Worm (Caenorhabditis elegans) whole organism, late embryonic: ENCODE results near the gene ZK930.7.
A peak's percentile ranks its signal among the peaks of the same experiment; 100 is the strongest.

Experiments
- K02D7.2 ChIP-seq: sonication (generic microtip); optimal IDR thresholded peaks from 2 replicates; lab custom pipeline; 2017; ENCODE audit warnings: mild to moderate bottlenecking, missing genetic modification characterization, missing compliant biosample characterization
- K09A11.1 ChIP-seq: sonication (generic microtip); optimal IDR thresholded peaks from 2 replicates; lab custom pipeline; 2017; ENCODE audit warnings: antibody characterized with exemption, mild to moderate bottlenecking, missing genetic modification characterization, missing compliant biosample characterization; ENCODE audit not compliant: insufficient read depth
- Y22D7AL.16 ChIP-seq: sonication (generic microtip); optimal IDR thresholded peaks from 2 replicates; lab custom pipeline; 2016; ENCODE audit warnings: missing genetic modification characterization, missing compliant biosample characterization
- ahr-1 ChIP-seq: sonication (generic microtip); optimal IDR thresholded peaks from 2 replicates; lab custom pipeline; 2016; ENCODE audit warnings: missing genetic modification characterization, missing compliant biosample characterization
- ama-1 ChIP-seq: fragments of 150-350 bp; optimal IDR thresholded peaks from 2 replicates; lab custom pipeline; 2014
- ceh-14 ChIP-seq: sonication (generic microtip); optimal IDR thresholded peaks from 2 replicates; lab custom pipeline; 2016; ENCODE audit warnings: missing genotype, missing genetic modification characterization, missing compliant biosample characterization
- ceh-18 ChIP-seq: sonication (generic microtip); optimal IDR thresholded peaks from 2 replicates; lab custom pipeline; 2016; ENCODE audit warnings: missing genetic modification characterization, missing compliant biosample characterization
- ceh-2 ChIP-seq: sonication (generic microtip); optimal IDR thresholded peaks from 2 replicates; lab custom pipeline; 2016; ENCODE audit warnings: missing genotype, missing genetic modification characterization, missing compliant biosample characterization
- ceh-31 ChIP-seq: sonication (generic microtip); optimal IDR thresholded peaks from 2 replicates; lab custom pipeline; 2016; ENCODE audit warnings: missing genetic modification characterization, missing compliant biosample characterization
- ceh-34 ChIP-seq: sonication (generic microtip); optimal IDR thresholded peaks from 2 replicates; lab custom pipeline; 2016; ENCODE audit warnings: mild to moderate bottlenecking, missing genetic modification characterization, missing compliant biosample characterization
- ceh-45 ChIP-seq: fragments of 200-800 bp; sonication (Bioruptor generic); IDR thresholded peaks from 2 replicates; pipeline ENCODE4 v1.3.6; 2022; ENCODE audit warnings: missing genetic modification reagents, missing genetic modification characterization, missing compliant biosample characterization
- ceh-6 ChIP-seq: fragments of 200-800 bp; sonication (Bioruptor generic); optimal IDR thresholded peaks from 2 replicates; lab custom pipeline; 2018; ENCODE audit warnings: mild to moderate bottlenecking, missing genetic modification characterization, missing compliant biosample characterization
- ceh-9 ChIP-seq: sonication (generic microtip); optimal IDR thresholded peaks from 2 replicates; lab custom pipeline; 2016; ENCODE audit warnings: mild to moderate bottlenecking, missing genetic modification characterization, inconsistent platforms, missing compliant biosample characterization
- dmd-4 ChIP-seq: sonication (generic microtip); optimal IDR thresholded peaks from 2 replicates; lab custom pipeline; 2016; ENCODE audit warnings: borderline replicate concordance, missing genetic modification characterization, missing compliant biosample characterization
- elt-2 ChIP-seq: sonication (generic microtip); optimal IDR thresholded peaks from 2 replicates; lab custom pipeline; 2016; ENCODE audit warnings: missing genetic modification reagents, missing genetic modification characterization, missing compliant biosample characterization
- eyg-1 ChIP-seq: sonication (generic microtip); optimal IDR thresholded peaks from 2 replicates; lab custom pipeline; 2016; ENCODE audit warnings: missing genotype, missing genetic modification characterization, missing compliant biosample characterization
- fax-1 ChIP-seq: sonication (generic microtip); optimal IDR thresholded peaks from 2 replicates; lab custom pipeline; 2016; ENCODE audit warnings: missing genotype, missing genetic modification characterization, missing compliant biosample characterization
- fkh-6 ChIP-seq: sonication (generic microtip); optimal IDR thresholded peaks from 2 replicates; lab custom pipeline; 2016; ENCODE audit warnings: missing genetic modification characterization, missing compliant biosample characterization
- hlh-30 ChIP-seq: sonication (generic microtip); optimal IDR thresholded peaks from 2 replicates; lab custom pipeline; 2017; ENCODE audit warnings: antibody characterized with exemption, missing genetic modification characterization, missing compliant biosample characterization; ENCODE audit not compliant: insufficient read depth
- hlh-6 ChIP-seq: sonication (generic microtip); optimal IDR thresholded peaks from 2 replicates; lab custom pipeline; 2016; ENCODE audit warnings: missing genotype, missing genetic modification characterization, missing compliant biosample characterization
- lim-6 ChIP-seq: sonication (generic microtip); optimal IDR thresholded peaks from 2 replicates; lab custom pipeline; 2016; ENCODE audit warnings: missing genetic modification characterization, missing compliant biosample characterization
- mec-3 ChIP-seq: sonication (generic microtip); optimal IDR thresholded peaks from 2 replicates; lab custom pipeline; 2016; ENCODE audit warnings: borderline replicate concordance, missing genetic modification characterization, missing compliant biosample characterization
- nfya-1 ChIP-seq: sonication (generic microtip); optimal IDR thresholded peaks from 2 replicates; lab custom pipeline; 2017; ENCODE audit warnings: missing genetic modification characterization, mild to moderate bottlenecking, missing compliant biosample characterization, antibody characterized with exemption, moderate library complexity
- nhr-11 ChIP-seq: fragments of 150-350 bp; optimal IDR thresholded peaks from 2 replicates; lab custom pipeline; 2014; ENCODE audit warnings: missing biosample characterization, missing genetic modification characterization
- nhr-232 ChIP-seq: sonication (generic microtip); optimal IDR thresholded peaks from 2 replicates; lab custom pipeline; 2016; ENCODE audit warnings: missing genetic modification characterization, missing compliant biosample characterization
- pag-3 ChIP-seq: sonication (generic microtip); optimal IDR thresholded peaks from 2 replicates; lab custom pipeline; 2016; ENCODE audit warnings: missing compliant biosample characterization, missing genetic modification characterization, borderline replicate concordance
- pqm-1 ChIP-seq: sonication (generic microtip); optimal IDR thresholded peaks from 2 replicates; lab custom pipeline; 2016; ENCODE audit warnings: missing genetic modification characterization, missing compliant biosample characterization
- pros-1 ChIP-seq: fragments of 150-350 bp; optimal IDR thresholded peaks from 2 replicates; lab custom pipeline; 2014; ENCODE audit warnings: missing biosample characterization, missing genetic modification reagents, missing genetic modification characterization
- ref-2 ChIP-seq: sonication (generic microtip); optimal IDR thresholded peaks from 2 replicates; lab custom pipeline; 2016; ENCODE audit warnings: missing genetic modification characterization, missing compliant biosample characterization
- sdc-2 ChIP-seq: sonication (generic microtip); optimal IDR thresholded peaks from 2 replicates; lab custom pipeline; 2016; ENCODE audit warnings: missing genotype, missing genetic modification characterization, missing compliant biosample characterization
- tbx-2 ChIP-seq: sonication (generic microtip); optimal IDR thresholded peaks from 2 replicates; lab custom pipeline; 2016; ENCODE audit warnings: missing genetic modification characterization, missing compliant biosample characterization
- ttx-3 ChIP-seq: sonication (generic microtip); optimal IDR thresholded peaks from 2 replicates; lab custom pipeline; 2016; ENCODE audit warnings: missing genetic modification reagents, missing genetic modification characterization, missing compliant biosample characterization

ZK930.7 gene

ce11 chrII:11889420-11890075 is 24.9 kb upstream of the ZK930.7 start (continued):
- TF ChIP-seq ttx-3, result no peak
- no peak for TF ChIP-seq ahr-1 (tag; lab: Kevin White, UChicago)
- peak; percentile 25 for TF ChIP-seq ceh-6
- no peak for TF ChIP-seq mec-3 (tag; lab: Kevin White, UChicago)

- TF ChIP-seq mec-3 (tag; lab: Kevin White, UChicago) (no peak), ceh-34 (tag; lab: Kevin White, UChicago) (no peak), sdc-2 (tag; lab: Kevin White, UChicago) (no peak), hlh-6 (tag; lab: Kevin White, UChicago) (no peak), ceh-31 (tag; lab: Kevin White, UChicago) (peak; percentile 52), lim-6 (no peak), fkh-6 (no peak), hlh-30 (peak; percentile 22), ref-2 (tag; lab: Kevin White, UChicago) (peak; percentile 81), ama-1 (lab: Kevin White, UChicago) (no peak), tbx-2 (tag; lab: Kevin White, UChicago) (peak; percentile 50)
Measured at ce11 chrII:11890596-11890995, 23.8 kb upstream of the ZK930.7 start.

- TF ChIP-seq nhr-232 (tag; lab: Kevin White, UChicago) (no peak), dmd-4 (tag; lab: Kevin White, UChicago) (no peak), ceh-2 (tag; lab: Kevin White, UChicago) (no peak), ceh-45 (GFP tag; lab: Robert Waterston, UW) (no peak), nhr-11 (tag; lab: Kevin White, UChicago) (no peak), pag-3 (tag; lab: Kevin White, UChicago) (no peak), ceh-9 (tag; lab: Kevin White, UChicago) (no peak), K02D7.2 (no peak), Y22D7AL.16 (tag; lab: Kevin White, UChicago) (no peak)
Measured at ce11 chrII:11893323-11893722, 21.1 kb upstream of the ZK930.7 start, which contains the start of gene ZK930.2. Gene ZK930.2, minus strand, starts transcription at chrII:11893423.

ce11 chrII:11899761-11900160 is 14.6 kb upstream of the ZK930.7 start:
- TF ChIP-seq nfya-1 (tag; lab: Kevin White, UChicago), result peak; percentile 87
- TF ChIP-seq fkh-6, result no peak

- no peak for TF ChIP-seq nhr-11 (tag; lab: Kevin White, UChicago)
- TF ChIP-seq Y22D7AL.16 (tag; lab: Kevin White, UChicago), result no peak
- TF ChIP-seq ceh-34 (tag; lab: Kevin White, UChicago), result no peak
- TF ChIP-seq pros-1 (tag; lab: Kevin White, UChicago), result no peak
- no peak for TF ChIP-seq dmd-4 (tag; lab: Kevin White, UChicago)
- no peak for TF ChIP-seq ref-2 (tag; lab: Kevin White, UChicago)
- TF ChIP-seq eyg-1 (tag; lab: Kevin White, UChicago), result no peak
- no peak for TF ChIP-seq K09A11.1
- TF ChIP-seq ceh-9 (tag; lab: Kevin White, UChicago), result no peak
- TF ChIP-seq ceh-45 (GFP tag; lab: Robert Waterston, UW), result no peak
- no peak for TF ChIP-seq elt-2
- no peak for TF ChIP-seq ceh-2 (tag; lab: Kevin White, UChicago)
- no peak for TF ChIP-seq ceh-18
- TF ChIP-seq fkh-6, result no peak
- TF ChIP-seq fax-1, result no peak
- TF ChIP-seq nfya-1 (tag; lab: Kevin White, UChicago), result no peak
- TF ChIP-seq pqm-1, result no peak
- no peak for TF ChIP-seq ceh-14 (tag; lab: Kevin White, UChicago)
Measured at ce11 chrII:11901110-11901509, 13.3 kb upstream of the ZK930.7 start, which contains the start of gene vab-23. Gene vab-23, minus strand, starts transcription at chrII:11901210.
